Worm (Caenorhabditis elegans) whole organism, L1 larva: Measurements from ENCODE around the gene mrpl-42.

Experiments
- blmp-1 ChIP-seq: fragments of 150-350 bp; optimal IDR thresholded peaks from 2 replicates; lab custom pipeline; 2014; ENCODE audit warnings: missing biosample characterization, missing genetic modification characterization
- fos-1 ChIP-seq: fragments of 150-350 bp; optimal IDR thresholded peaks from 2 replicates; lab custom pipeline; 2014; ENCODE audit warnings: missing biosample characterization, missing genetic modification characterization
- lin-13 ChIP-seq: fragments of 150-350 bp; optimal IDR thresholded peaks from 2 replicates; lab custom pipeline; 2014; ENCODE audit warnings: missing biosample characterization, missing genetic modification reagents, missing genetic modification characterization
- lin-15B ChIP-seq: fragments of 150-350 bp; sonication (generic microtip); optimal IDR thresholded peaks from 3 replicates; lab custom pipeline; 2014; ENCODE audit warnings: missing biosample characterization, missing genetic modification characterization
- nhr-77 ChIP-seq: fragments of 150-350 bp; optimal IDR thresholded peaks from 2 replicates; lab custom pipeline; 2014; ENCODE audit warnings: missing biosample characterization, missing genetic modification characterization
- unc-130 ChIP-seq: fragments of 150-350 bp; optimal IDR thresholded peaks from 2 replicates; lab custom pipeline; 2017; ENCODE audit warnings: missing biosample characterization, missing genetic modification characterization, inconsistent platforms
- zip-4 ChIP-seq: fragments of 200-800 bp; sonication (Bioruptor generic); optimal IDR thresholded peaks from 2 replicates; lab custom pipeline; 2018; ENCODE audit warnings: mild to moderate bottlenecking, missing genetic modification characterization, moderate library complexity, missing compliant biosample characterization

DNA sequence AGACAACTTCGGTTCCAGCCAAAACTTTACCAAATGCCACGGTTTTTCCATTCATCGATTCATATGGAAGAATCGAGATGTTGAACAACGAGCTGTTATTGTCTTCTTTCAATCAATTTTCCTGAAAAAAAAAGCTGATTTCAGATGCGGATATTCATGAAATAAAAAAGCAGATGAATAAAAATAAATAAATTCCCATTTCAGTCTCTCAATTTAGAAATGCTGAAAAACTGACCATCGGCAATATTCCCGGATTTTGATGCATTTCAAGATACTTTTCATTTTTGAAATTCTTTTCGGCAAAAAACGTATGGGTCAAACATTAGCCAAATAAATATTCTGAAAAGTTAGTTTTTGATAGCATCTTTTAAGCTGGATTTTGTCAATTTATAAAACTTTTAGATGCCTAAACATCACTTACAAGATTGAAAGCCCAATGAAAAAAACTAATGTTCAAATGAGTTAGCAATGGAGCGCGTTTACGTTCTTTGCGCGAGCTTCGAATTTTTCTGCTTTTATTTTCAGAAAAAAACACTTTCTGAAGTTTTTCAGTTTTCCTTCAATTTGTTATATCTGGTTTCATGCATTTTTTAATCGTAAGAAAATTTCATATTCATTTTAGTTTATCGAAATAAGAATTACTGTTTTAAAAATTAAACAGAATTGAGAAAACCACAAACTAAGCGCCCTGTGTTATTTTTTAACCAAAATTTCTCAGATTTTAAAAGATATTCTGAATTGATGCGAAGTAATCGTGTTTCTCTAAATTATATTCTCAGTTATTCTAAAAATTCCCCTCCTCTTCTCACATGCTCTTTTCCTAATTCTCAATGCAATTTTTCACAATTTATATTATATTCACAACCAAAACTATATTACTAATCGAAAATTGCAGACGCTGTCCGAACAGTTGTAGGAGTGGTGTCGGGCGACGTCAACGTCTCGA is 10.1 kb upstream of the mrpl-42 start, which contains the start of the genes C01F6.14 and fem-3:
- no peak for TF ChIP-seq unc-130 (tag; lab: Kevin White, UChicago)
- TF ChIP-seq lin-13 (GFP tag; lab: Kevin White, UChicago): no peak
- TF ChIP-seq nhr-77: no peak
- no peak for TF ChIP-seq lin-15B (tag; lab: Kevin White, UChicago)
- no peak for TF ChIP-seq blmp-1 (tag; lab: Kevin White, UChicago)
- no peak for TF ChIP-seq zip-4 (GFP tag; lab: Kevin White, UChicago)
- no peak for TF ChIP-seq fos-1 (tag; lab: Kevin White, UChicago)
